Fruit fly (Drosophila melanogaster) whole organism, embryonic: ENCODE measurements around the gene CG12608.
A peak's percentile ranks its signal among the peaks of the same experiment; 100 is the strongest.

Source experiments
- Abd-B ChIP-seq: fragments of 200-800 bp; sonication (Bioruptor generic); optimal IDR thresholded peaks from 2 replicates; lab custom pipeline; 2018; ENCODE audit warnings: missing biosample characterization, mild to moderate bottlenecking, missing genetic modification characterization, moderate library complexity
- Antp ChIP-seq: fragments of 200-800 bp; sonication (Bioruptor generic); optimal IDR thresholded peaks from 3 replicates; lab custom pipeline; 2016; ENCODE audit warnings: missing biosample characterization, missing genetic modification characterization
- CG10267 ChIP-seq: fragments of 200-800 bp; sonication (Bioruptor generic); optimal IDR thresholded peaks from 2 replicates; lab custom pipeline; 2018; ENCODE audit warnings: missing biosample characterization, mild to moderate bottlenecking, missing genetic modification characterization, moderate library complexity
- CG11093 ChIP-seq: fragments of 200-800 bp; sonication (Bioruptor generic); IDR thresholded peaks from 3 replicates; pipeline ENCODE4 v1.3.6; 2022; ENCODE audit warnings: missing biosample characterization, missing genetic modification characterization
- CG12299 ChIP-seq: fragments of 200-800 bp; sonication (Bioruptor generic); optimal IDR thresholded peaks from 2 replicates; lab custom pipeline; 2018; ENCODE audit warnings: missing biosample characterization, mild to moderate bottlenecking, missing genetic modification characterization
- CG1233 ChIP-seq: fragments of 200-800 bp; sonication (Bioruptor generic); optimal IDR thresholded peaks from 4 replicates; lab custom pipeline; 2018; ENCODE audit warnings: missing biosample characterization, mild to moderate bottlenecking, missing genetic modification characterization
- CG13894 ChIP-seq: fragments of 200-800 bp; sonication (Bioruptor generic); optimal IDR thresholded peaks from 3 replicates; lab custom pipeline; 2018; ENCODE audit warnings: missing biosample characterization, mild to moderate bottlenecking, missing genetic modification characterization, moderate library complexity
- CG15269 ChIP-seq: fragments of 200-800 bp; sonication (Bioruptor generic); optimal IDR thresholded peaks from 2 replicates; lab custom pipeline; 2018; ENCODE audit warnings: missing biosample characterization, mild to moderate bottlenecking, missing genetic modification characterization, moderate library complexity
- CG15601 ChIP-seq: fragments of 200-800 bp; sonication (Bioruptor generic); optimal IDR thresholded peaks from 3 replicates; lab custom pipeline; 2019; ENCODE audit warnings: missing biosample characterization, mild to moderate bottlenecking, missing genetic modification characterization, moderate library complexity
- CG1792 ChIP-seq: fragments of 200-800 bp; sonication (Bioruptor generic); optimal IDR thresholded peaks from 2 replicates; lab custom pipeline; 2016; ENCODE audit warnings: missing biosample characterization, missing genetic modification characterization
- CG18262 ChIP-seq: fragments of 200-800 bp; optimal IDR thresholded peaks from 3 replicates; lab custom pipeline; 2019; ENCODE audit warnings: missing biosample characterization, mild to moderate bottlenecking, missing genetic modification characterization, moderate library complexity
- CG18619 ChIP-seq: fragments of 200-800 bp; sonication (Bioruptor generic); optimal IDR thresholded peaks from 3 replicates; lab custom pipeline; 2017; ENCODE audit warnings: missing biosample characterization, mild to moderate bottlenecking, missing genetic modification characterization
- CG2120 ChIP-seq: fragments of 200-800 bp; sonication (Bioruptor generic); optimal IDR thresholded peaks from 3 replicates; lab custom pipeline; 2016; ENCODE audit warnings: missing biosample characterization, missing genetic modification characterization
- CG2129 ChIP-seq: fragments of 200-800 bp; sonication (Bioruptor generic); IDR thresholded peaks from 2 replicates; pipeline ENCODE4 v1.3.6; 2022; ENCODE audit warnings: missing biosample characterization, missing genetic modification characterization; ENCODE audit not compliant: partially characterized antibody
- CG30431 ChIP-seq: fragments of 200-800 bp; sonication (Bioruptor generic); optimal IDR thresholded peaks from 2 replicates; lab custom pipeline; 2017; ENCODE audit warnings: missing biosample characterization, missing genetic modification characterization
- CG4707 ChIP-seq: fragments of 200-800 bp; sonication (Bioruptor generic); optimal IDR thresholded peaks from 2 replicates; lab custom pipeline; 2018; ENCODE audit warnings: missing biosample characterization, mild to moderate bottlenecking, missing genetic modification characterization, moderate library complexity
- CG7745 ChIP-seq: fragments of 200-800 bp; sonication (Bioruptor generic); optimal IDR thresholded peaks from 2 replicates; lab custom pipeline; 2018; ENCODE audit warnings: missing biosample characterization, mild to moderate bottlenecking, missing genetic modification characterization, moderate library complexity
- CG7786 ChIP-seq: fragments of 200-800 bp; sonication (Bioruptor generic); optimal IDR thresholded peaks from 2 replicates; lab custom pipeline; 2016; ENCODE audit warnings: missing biosample characterization, missing genetic modification characterization
- CG9932 ChIP-seq: fragments of 200-800 bp; sonication (Bioruptor generic); IDR thresholded peaks from 2 replicates; pipeline ENCODE4 v1.3.6; 2022; ENCODE audit warnings: missing biosample characterization, missing genetic modification characterization
- D19A ChIP-seq: fragments of 200-800 bp; optimal IDR thresholded peaks from 3 replicates; lab custom pipeline; 2019; ENCODE audit warnings: missing biosample characterization, mild to moderate bottlenecking, missing genetic modification characterization, moderate library complexity
- Doc2 ChIP-seq: fragments of 200-800 bp; sonication (Bioruptor generic); IDR thresholded peaks from 2 replicates; pipeline ENCODE4 v1.3.6; 2022; ENCODE audit warnings: missing biosample characterization, missing genetic modification characterization
- Fer3 ChIP-seq: fragments of 200-800 bp; sonication (Bioruptor generic); optimal IDR thresholded peaks from 2 replicates; lab custom pipeline; 2018; ENCODE audit warnings: missing biosample characterization, mild to moderate bottlenecking, missing genetic modification characterization, moderate library complexity
- H2.0 ChIP-seq: fragments of 200-800 bp; sonication (Bioruptor generic); IDR thresholded peaks from 2 replicates; pipeline ENCODE4 v1.3.6; 2022; ENCODE audit warnings: missing biosample characterization, missing genetic modification characterization
- Hmr ChIP-seq: fragments of 200-800 bp; sonication (Bioruptor generic); optimal IDR thresholded peaks from 3 replicates; lab custom pipeline; 2017; ENCODE audit warnings: mild to moderate bottlenecking, missing biosample characterization, missing genetic modification reagents, missing genetic modification characterization
- Hmx ChIP-seq: fragments of 200-800 bp; sonication (Bioruptor generic); optimal IDR thresholded peaks from 2 replicates; lab custom pipeline; 2016; ENCODE audit warnings: missing biosample characterization, missing genetic modification characterization
- Hr78 ChIP-seq, 2 experiments: fragments of 200-800 bp in 1 of 2; fragments of >200 bp in 1 of 2; sonication (Bioruptor generic) in 1 of 2; optimal IDR thresholded peaks; 2 replicates each; lab custom pipeline; 2017 to 2019; ENCODE audit warnings: missing biosample characterization in 2 of 2, missing genetic modification characterization in 2 of 2, mild to moderate bottlenecking in 1 of 2, moderate library complexity in 1 of 2
- Jarid2 ChIP-seq: fragments of 200-800 bp; sonication (Bioruptor generic); optimal IDR thresholded peaks from 3 replicates; lab custom pipeline; 2017; ENCODE audit warnings: mild to moderate bottlenecking, missing biosample characterization, missing genetic modification reagents, missing genetic modification characterization
- Med ChIP-seq: fragments of 200-800 bp; sonication (Bioruptor generic); peaks from one replicate; lab custom pipeline; 2016; ENCODE audit warnings: missing biosample characterization, missing genetic modification characterization, mild to moderate bottlenecking, inconsistent platforms, moderate library complexity
- NC2β ChIP-seq: fragments of 200-800 bp; sonication (Bioruptor generic); optimal IDR thresholded peaks from 2 replicates; lab custom pipeline; 2016; ENCODE audit warnings: missing biosample characterization, missing genetic modification characterization
- Nf-YC ChIP-seq: fragments of 200-800 bp; optimal IDR thresholded peaks from 3 replicates; lab custom pipeline; 2019; ENCODE audit warnings: missing biosample characterization, mild to moderate bottlenecking, missing genetic modification characterization, moderate library complexity
- Pdp1 ChIP-seq, 2 experiments: fragments of 200-800 bp; sonication (Bioruptor generic); optimal IDR thresholded peaks; 3 replicates each; lab custom pipeline; 2016; ENCODE audit warnings: missing biosample characterization in 2 of 2, missing genetic modification characterization in 2 of 2, mild to moderate bottlenecking in 1 of 2, moderate library complexity in 1 of 2
- Sox102F ChIP-seq: fragments of 200-800 bp; sonication (Bioruptor generic); optimal IDR thresholded peaks from 2 replicates; lab custom pipeline; 2018; ENCODE audit warnings: missing biosample characterization, mild to moderate bottlenecking, missing genetic modification characterization, moderate library complexity
- TFAM ChIP-seq: fragments of 200-800 bp; sonication (Bioruptor generic); optimal IDR thresholded peaks from 2 replicates; lab custom pipeline; 2017; ENCODE audit warnings: missing biosample characterization, missing genetic modification characterization, inconsistent platforms
- ac ChIP-seq: fragments of 200-800 bp; sonication (Bioruptor generic); optimal IDR thresholded peaks from 3 replicates; lab custom pipeline; 2017; ENCODE audit warnings: missing biosample characterization, mild to moderate bottlenecking, missing genetic modification characterization
- al ChIP-seq: fragments of 200-800 bp; sonication (Bioruptor generic); IDR thresholded peaks from 2 replicates; pipeline ENCODE4 v1.3.6; 2022; ENCODE audit warnings: missing biosample characterization, missing genetic modification characterization
- chif ChIP-seq, 2 experiments: fragments of 200-800 bp; sonication (Bioruptor generic); optimal IDR thresholded peaks; 3 replicates each; lab custom pipeline; 2016; ENCODE audit warnings: missing biosample characterization in 2 of 2, missing genetic modification characterization in 2 of 2
- crc ChIP-seq: fragments of 200-800 bp; sonication (Bioruptor generic); optimal IDR thresholded peaks from 2 replicates; lab custom pipeline; 2016; ENCODE audit warnings: missing biosample characterization, missing genetic modification characterization
- dan ChIP-seq: fragments of 200-800 bp; sonication (Bioruptor generic); IDR thresholded peaks from 2 replicates; pipeline ENCODE4 v1.3.6; 2022; ENCODE audit warnings: missing biosample characterization, missing genetic modification characterization
- grn ChIP-seq: fragments of 200-800 bp; sonication (Bioruptor generic); optimal IDR thresholded peaks from 3 replicates; lab custom pipeline; 2017; ENCODE audit warnings: missing biosample characterization, missing genetic modification characterization
- gro ChIP-seq: fragments of 200-800 bp; sonication (Bioruptor generic); optimal IDR thresholded peaks from 2 replicates; lab custom pipeline; 2016; ENCODE audit warnings: missing biosample characterization, missing genetic modification characterization
- maf-S ChIP-seq: fragments of 200-800 bp; sonication (Bioruptor generic); optimal IDR thresholded peaks from 2 replicates; lab custom pipeline; 2016; ENCODE audit warnings: missing biosample characterization, missing genetic modification characterization
- mam ChIP-seq: fragments of 200-800 bp; sonication (Bioruptor generic); optimal IDR thresholded peaks from 3 replicates; lab custom pipeline; 2016; ENCODE audit warnings: missing biosample characterization, missing genetic modification characterization
- mirr ChIP-seq: fragments of 200-800 bp; sonication (Bioruptor generic); optimal IDR thresholded peaks from 3 replicates; lab custom pipeline; 2018; ENCODE audit warnings: missing biosample characterization, mild to moderate bottlenecking, missing genetic modification characterization
- pan ChIP-seq, 4 experiments: fragments of >200 bp in 3 of 4; fragments of 200-800 bp in 1 of 4; sonication (Bioruptor generic) in 1 of 4; optimal IDR thresholded peaks in 3 of 4; IDR thresholded peaks in 1 of 4; 2 replicates each; pipeline versions ENCODE4 v1.3.6 to Lab custom; 2017 to 2022; ENCODE audit warnings: missing biosample characterization in 2 of 4, missing genetic modification characterization in 2 of 4, mixed read lengths in 1 of 4
- repo ChIP-seq: fragments of 200-800 bp; sonication (Bioruptor generic); optimal IDR thresholded peaks from 2 replicates; lab custom pipeline; 2016; ENCODE audit warnings: missing biosample characterization, missing genetic modification characterization
- sd ChIP-seq: fragments of 200-800 bp; sonication (Bioruptor generic); optimal IDR thresholded peaks from 3 replicates; lab custom pipeline; 2018; ENCODE audit warnings: missing biosample characterization, mild to moderate bottlenecking, missing genetic modification characterization, moderate library complexity
- shn ChIP-seq: fragments of 200-800 bp; sonication (Bioruptor generic); optimal IDR thresholded peaks from 3 replicates; lab custom pipeline; 2016; ENCODE audit warnings: missing biosample characterization, missing genetic modification characterization
- sisA ChIP-seq: fragments of 200-800 bp; sonication (Bioruptor generic); IDR thresholded peaks from 2 replicates; pipeline ENCODE4 v1.3.6; 2022; ENCODE audit warnings: missing biosample characterization, missing genetic modification characterization
- usp ChIP-seq: fragments of >200 bp; optimal IDR thresholded peaks from 2 replicates; lab custom pipeline; 2017; ENCODE audit warnings: missing biosample characterization, missing genetic modification characterization
- vnd ChIP-seq: fragments of 200-800 bp; sonication (Bioruptor generic); IDR thresholded peaks from 3 replicates; pipeline ENCODE4 v1.3.6; 2022; ENCODE audit warnings: missing biosample characterization, missing genetic modification characterization; ENCODE audit not compliant: partially characterized antibody

The CG12608 gene

DNA sequence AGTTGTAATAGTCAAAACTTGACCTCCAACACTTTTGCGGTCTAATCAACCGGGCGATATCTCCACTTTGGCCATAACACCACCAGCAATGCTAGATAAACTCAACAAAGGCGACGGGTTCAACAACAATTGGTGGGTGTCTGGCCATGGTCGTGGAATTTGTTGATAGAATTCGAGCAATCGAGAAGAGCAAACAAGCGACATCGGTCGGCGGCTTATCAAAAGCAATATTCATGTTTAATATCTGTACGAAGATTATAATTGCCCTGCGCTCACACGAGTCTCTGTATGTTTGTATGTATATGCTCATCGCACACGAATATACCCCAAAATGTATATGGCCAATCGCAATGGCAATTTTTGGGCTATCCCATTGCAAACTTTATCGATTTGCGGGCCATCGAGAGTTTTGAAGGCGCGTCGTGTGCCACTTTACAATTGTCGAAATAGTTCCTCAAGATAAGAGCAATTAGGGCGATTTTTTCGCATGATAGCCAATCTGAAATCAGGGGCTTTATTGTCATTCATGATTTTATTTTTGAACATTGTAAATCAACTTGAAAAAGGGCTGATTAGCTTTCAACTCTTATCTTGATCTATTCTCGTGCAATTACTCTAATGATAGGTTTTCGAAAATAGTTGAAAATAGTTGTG is 36.8 kb downstream of the CG12608 start (continued):
- TF ChIP-seq CG1792 (GFP tag; lab: Kevin White, UChicago) = no peak
- TF ChIP-seq CG18619 (GFP tag; lab: Kevin White, UChicago) = no peak
- TF ChIP-seq CG15601 (tag; lab: Kevin White, UChicago) = no peak
- peak; percentile 9 for TF ChIP-seq Hmr
- peak; percentile 15 for TF ChIP-seq CG13894 (tag; lab: Kevin White, UChicago)
- TF ChIP-seq CG2129 (GFP tag; lab: Robert Waterston, UW) = no peak
- TF ChIP-seq pan (optimal IDR thresholded peaks at IDR 0.05; lab: Kevin White, UChicago) = no peak
- TF ChIP-seq pan (GFP tag; optimal IDR thresholded peaks at IDR 0.05 in 1 of 2, IDR thresholded peaks at IDR 0.05 in 1 of 2) = peak in 1 of 2 experiments; percentile 12
- TF ChIP-seq shn (GFP tag; lab: Kevin White, UChicago) = no peak
- no peak for TF ChIP-seq Doc2
- TF ChIP-seq D19A (tag; lab: Kevin White, UChicago) = no peak
- TF ChIP-seq CG18262 (tag; lab: Kevin White, UChicago) = no peak
- TF ChIP-seq TFAM (GFP tag; lab: Kevin White, UChicago) = no peak
- no peak for TF ChIP-seq sisA (GFP tag; lab: Robert Waterston, UW)
- peak; percentile 55 for TF ChIP-seq grn (GFP tag; lab: Kevin White, UChicago)
- no peak for TF ChIP-seq ac (GFP tag; lab: Kevin White, UChicago)
- no peak for TF ChIP-seq Sox102F (GFP tag; lab: Kevin White, UChicago)
- TF ChIP-seq mam (GFP tag; lab: Kevin White, UChicago) = no peak
- no peak for TF ChIP-seq Fer3 (tag; lab: Kevin White, UChicago)
- peak; percentile 77 for TF ChIP-seq mirr (GFP tag; lab: Kevin White, UChicago)
- no peak for TF ChIP-seq CG11093 (GFP tag; lab: Robert Waterston, UW)
- TF ChIP-seq CG12299 (tag; lab: Kevin White, UChicago) = no peak
- TF ChIP-seq dan (GFP tag; lab: Robert Waterston, UW) = no peak
- no peak for TF ChIP-seq repo (GFP tag; lab: Kevin White, UChicago)
- TF ChIP-seq CG9932 (GFP tag; lab: Robert Waterston, UW) = no peak
- peak; percentile 87 for TF ChIP-seq sd
- no peak for TF ChIP-seq CG7786 (GFP tag; lab: Kevin White, UChicago)
- TF ChIP-seq CG30431 = no peak
- TF ChIP-seq CG15269 (tag; lab: Kevin White, UChicago) = no peak
- no peak for TF ChIP-seq H2.0 (GFP tag; lab: Robert Waterston, UW)
- TF ChIP-seq Med (GFP tag; lab: Kevin White, UChicago) = peak; percentile 46
- TF ChIP-seq vnd = no peak
- no peak for TF ChIP-seq CG2120
- TF ChIP-seq gro (GFP tag; lab: Kevin White, UChicago) = no peak
- TF ChIP-seq Antp (GFP tag; lab: Kevin White, UChicago) = no peak
- no peak for TF ChIP-seq chif (GFP tag; optimal IDR thresholded peaks at IDR 0.05; lab: Kevin White, UChicago)
- no peak for TF ChIP-seq crc (GFP tag; lab: Kevin White, UChicago)
- no peak for TF ChIP-seq Abd-B (GFP tag; lab: Kevin White, UChicago)
- TF ChIP-seq Hr78 (GFP tag; optimal IDR thresholded peaks at IDR 0.05; lab: Kevin White, UChicago) = peak in 1 of 2 experiments; percentile 47
- no peak for TF ChIP-seq Hmx (GFP tag; lab: Kevin White, UChicago)
- TF ChIP-seq NC2β (GFP tag; lab: Kevin White, UChicago) = no peak
- TF ChIP-seq Nf-YC (tag; lab: Kevin White, UChicago) = no peak
- no peak for TF ChIP-seq CG7745 (tag; lab: Kevin White, UChicago)
- TF ChIP-seq usp = no peak
- no peak for TF ChIP-seq CG4707 (GFP tag; lab: Kevin White, UChicago)
- TF ChIP-seq CG1233 (GFP tag; lab: Kevin White, UChicago) = no peak
- no peak for TF ChIP-seq Jarid2 (GFP tag; lab: Kevin White, UChicago)
- no peak for TF ChIP-seq al (GFP tag; lab: Robert Waterston, UW)
- TF ChIP-seq CG10267 (tag; lab: Kevin White, UChicago) = no peak
- TF ChIP-seq Pdp1 (GFP tag; optimal IDR thresholded peaks at IDR 0.05; lab: Kevin White, UChicago) = no peak
- TF ChIP-seq maf-S (GFP tag; lab: Kevin White, UChicago) = no peak
